Worm (Caenorhabditis elegans) whole organism, young adult: Measurements from ENCODE around the gene B0361.9.

ENCODE experiments used
- B0019.2 ChIP-seq: fragments of 200-800 bp; sonication (Bioruptor generic); conservative IDR thresholded peaks from 2 replicates; pipeline ENCODE4 v1.3.6; 2022; ENCODE audit warnings: missing genetic modification reagents, missing genetic modification characterization, missing compliant biosample characterization
- B0035.1 ChIP-seq: sonication (generic microtip); optimal IDR thresholded peaks from 2 replicates; lab custom pipeline; 2016; ENCODE audit warnings: missing genetic modification characterization, mild to moderate bottlenecking, missing compliant biosample characterization, missing genotype, missing genetic modification reagents
- C17E4.6 ChIP-seq: fragments of 200-800 bp; sonication (Bioruptor generic); IDR thresholded peaks from 2 replicates; pipeline ENCODE4 v1.3.6; 2022; ENCODE audit warnings: missing genetic modification reagents, missing genetic modification characterization, missing compliant biosample characterization
- akir-1 ChIP-seq: fragments of 200-800 bp; sonication (Bioruptor generic); optimal IDR thresholded peaks from 2 replicates; lab custom pipeline; 2018; ENCODE audit warnings: mild to moderate bottlenecking, missing genetic modification characterization, moderate library complexity, missing compliant biosample characterization
- aptf-3 ChIP-seq: fragments of 200-800 bp; sonication (Bioruptor generic); IDR thresholded peaks from 2 replicates; pipeline ENCODE4 v1.3.6; 2022; ENCODE audit warnings: missing genetic modification characterization, missing compliant biosample characterization
- athp-1 ChIP-seq: sonication (generic microtip); optimal IDR thresholded peaks from 2 replicates; lab custom pipeline; 2017; ENCODE audit warnings: mild to moderate bottlenecking, missing genetic modification characterization, missing compliant biosample characterization
- attf-3 ChIP-seq: fragments of 200-800 bp; sonication (Bioruptor generic); conservative IDR thresholded peaks from 2 replicates; pipeline ENCODE4 v1.3.6; 2022; ENCODE audit warnings: missing genetic modification reagents, missing genetic modification characterization, missing compliant biosample characterization
- attf-5 ChIP-seq: fragments of 200-800 bp; sonication (Bioruptor generic); optimal IDR thresholded peaks from 2 replicates; lab custom pipeline; 2018; ENCODE audit warnings: mild to moderate bottlenecking, missing genetic modification characterization, missing compliant biosample characterization
- attf-6 ChIP-seq: fragments of 200-800 bp; sonication (Bioruptor generic); IDR thresholded peaks from 2 replicates; pipeline ENCODE4 v1.3.6; 2022; ENCODE audit warnings: missing genetic modification reagents, missing genetic modification characterization, missing compliant biosample characterization
- bed-1 ChIP-seq: fragments of 200-800 bp; sonication (Bioruptor generic); IDR thresholded peaks from 2 replicates; pipeline ENCODE4 v1.3.6; 2022; ENCODE audit warnings: missing genetic modification reagents, missing genetic modification characterization, missing compliant biosample characterization
- bed-2 ChIP-seq: fragments of 200-800 bp; sonication (Bioruptor generic); IDR thresholded peaks from 2 replicates; pipeline ENCODE4 v1.3.6; 2022; ENCODE audit warnings: missing genetic modification reagents, missing genetic modification characterization, missing compliant biosample characterization
- cebp-2 ChIP-seq: fragments of 200-800 bp; sonication (Bioruptor generic); IDR thresholded peaks from 2 replicates; pipeline ENCODE4 v1.3.6; 2022; ENCODE audit warnings: missing genetic modification characterization, missing compliant biosample characterization
- ceh-91 ChIP-seq: fragments of 200-800 bp; sonication (Bioruptor generic); IDR thresholded peaks from 2 replicates; pipeline ENCODE4 v1.3.6; 2022; ENCODE audit warnings: missing genetic modification reagents, missing genetic modification characterization, missing compliant biosample characterization
- dpff-1 ChIP-seq: sonication (generic microtip); optimal IDR thresholded peaks from 2 replicates; lab custom pipeline; 2017; ENCODE audit warnings: mild to moderate bottlenecking, missing genetic modification characterization, missing compliant biosample characterization
- egl-18 ChIP-seq: fragments of 200-800 bp; sonication (Bioruptor generic); IDR thresholded peaks from 2 replicates; pipeline ENCODE4 v1.3.6; 2022; ENCODE audit warnings: missing genetic modification reagents, missing genetic modification characterization, missing compliant biosample characterization
- egl-44 ChIP-seq: fragments of 200-800 bp; sonication (Bioruptor generic); IDR thresholded peaks from 2 replicates; pipeline ENCODE4 v1.3.6; 2022; ENCODE audit warnings: missing genetic modification reagents, missing genetic modification characterization, missing compliant biosample characterization
- hlh-12 ChIP-seq: sonication (generic microtip); optimal IDR thresholded peaks from 2 replicates; lab custom pipeline; 2016; ENCODE audit warnings: missing genetic modification characterization, missing compliant biosample characterization
- hmg-1.2 ChIP-seq: fragments of 200-800 bp; sonication (Bioruptor generic); IDR thresholded peaks from 2 replicates; pipeline ENCODE4 v1.3.6; 2022; ENCODE audit warnings: missing genetic modification reagents, missing genetic modification characterization, missing compliant biosample characterization
- hsf-1 ChIP-seq: fragments of 200-800 bp; sonication (Bioruptor generic); IDR thresholded peaks from 2 replicates; pipeline ENCODE4 v1.3.6; 2022; ENCODE audit warnings: missing genetic modification reagents, missing genetic modification characterization, missing compliant biosample characterization
- lag-1 ChIP-seq: fragments of 200-800 bp; sonication (Bioruptor generic); IDR thresholded peaks from 2 replicates; pipeline ENCODE4 v1.3.6; 2022; ENCODE audit warnings: missing genetic modification reagents, missing genetic modification characterization, missing compliant biosample characterization
- mxl-1 ChIP-seq: sonication (generic microtip); optimal IDR thresholded peaks from 2 replicates; lab custom pipeline; 2016; ENCODE audit warnings: missing genetic modification characterization, missing compliant biosample characterization
- nhr-120 ChIP-seq: fragments of 200-800 bp; sonication (Bioruptor generic); IDR thresholded peaks from 2 replicates; pipeline ENCODE4 v1.3.6; 2022; ENCODE audit warnings: missing genetic modification characterization, missing compliant biosample characterization
- nhr-179 ChIP-seq: sonication (generic microtip); optimal IDR thresholded peaks from 2 replicates; lab custom pipeline; 2016; ENCODE audit warnings: mild to moderate bottlenecking, missing genetic modification characterization, missing compliant biosample characterization
- nhr-27 ChIP-seq: fragments of 200-800 bp; sonication (Bioruptor generic); optimal IDR thresholded peaks from 2 replicates; lab custom pipeline; 2018; ENCODE audit warnings: mild to moderate bottlenecking, missing genetic modification characterization, moderate library complexity, missing compliant biosample characterization
- nhr-90 ChIP-seq: sonication (generic microtip); optimal IDR thresholded peaks from 2 replicates; lab custom pipeline; 2016; ENCODE audit warnings: missing genotype, mild to moderate bottlenecking, missing genetic modification characterization, missing compliant biosample characterization
- pbrm-1 ChIP-seq: fragments of 200-800 bp; sonication (Bioruptor generic); IDR thresholded peaks from 2 replicates; pipeline ENCODE4 v1.3.6; 2022; ENCODE audit warnings: missing genetic modification reagents, missing genetic modification characterization, missing compliant biosample characterization
- pha-4 ChIP-seq: fragments of 150-350 bp; sonication (generic microtip); optimal IDR thresholded peaks from 2 replicates; lab custom pipeline; 2014; ENCODE audit warnings: missing biosample characterization, missing genetic modification reagents, missing genetic modification characterization
- rec-8 ChIP-seq, 2 experiments: sonication (generic microtip); optimal IDR thresholded peaks; 2 replicates each; lab custom pipeline; 2016; ENCODE audit warnings: mild to moderate bottlenecking in 2 of 2, missing genetic modification characterization in 2 of 2, missing genetic modification reagents in 2 of 2, missing genotype in 2 of 2, missing biosample characterization in 1 of 2, missing compliant biosample characterization in 1 of 2, moderate library complexity in 1 of 2
- sea-2 ChIP-seq: fragments of 200-800 bp; sonication (Bioruptor generic); IDR thresholded peaks from 2 replicates; pipeline ENCODE4 v1.3.6; 2022; ENCODE audit warnings: missing genetic modification characterization, missing compliant biosample characterization
- tbp1 ChIP-seq: fragments of 200-800 bp; sonication (Bioruptor generic); optimal IDR thresholded peaks from 2 replicates; lab custom pipeline; 2018; ENCODE audit warnings: mild to moderate bottlenecking, missing genetic modification characterization, missing compliant biosample characterization
- tlf-1 ChIP-seq: fragments of 200-800 bp; sonication (Bioruptor generic); optimal IDR thresholded peaks from 2 replicates; lab custom pipeline; 2018; ENCODE audit warnings: mild to moderate bottlenecking, missing genetic modification characterization, missing compliant biosample characterization
- unc-62 ChIP-seq: fragments of 150-350 bp; optimal IDR thresholded peaks from 2 replicates; lab custom pipeline; 2014; ENCODE audit warnings: missing biosample characterization, missing genetic modification reagents, missing genetic modification characterization
- ztf-22 ChIP-seq: fragments of 200-800 bp; sonication (Bioruptor generic); optimal IDR thresholded peaks from 2 replicates; lab custom pipeline; 2018; ENCODE audit warnings: mild to moderate bottlenecking, missing genetic modification characterization, moderate library complexity, missing compliant biosample characterization
- ztf-3 ChIP-seq: fragments of 200-800 bp; sonication (Bioruptor generic); optimal IDR thresholded peaks from 2 replicates; lab custom pipeline; 2018; ENCODE audit warnings: mild to moderate bottlenecking, missing genetic modification characterization, missing compliant biosample characterization

Gene B0361.9

ce11 chrIII:7262592-7262991 is 36.8 kb downstream of the B0361.9 start:
- TF ChIP-seq pbrm-1 (GFP tag; lab: Robert Waterston, UW) = no peak
- TF ChIP-seq C17E4.6 = no peak
- no peak for TF ChIP-seq hmg-1.2
- no peak for TF ChIP-seq aptf-3 (GFP tag; lab: Robert Waterston, UW)
- no peak for TF ChIP-seq bed-2 (GFP tag; lab: Robert Waterston, UW)
- TF ChIP-seq mxl-1 (tag; lab: Kevin White, UChicago) = no peak
- no peak for TF ChIP-seq nhr-90 (tag; lab: Kevin White, UChicago)
- TF ChIP-seq nhr-27 = no peak

- TF ChIP-seq hlh-12 (tag; lab: Kevin White, UChicago) = no peak
- TF ChIP-seq egl-44 (GFP tag; lab: Robert Waterston, UW) = no peak
- no peak for TF ChIP-seq nhr-120
- TF ChIP-seq B0035.1 (tag; lab: Kevin White, UChicago) = no peak
- no peak for TF ChIP-seq B0019.2 (GFP tag; lab: Robert Waterston, UW)
- no peak for TF ChIP-seq unc-62 (GFP tag; lab: Kevin White, UChicago)
- TF ChIP-seq tbp1 = no peak
- no peak for TF ChIP-seq nhr-179 (tag; lab: Kevin White, UChicago)
- TF ChIP-seq attf-3 (GFP tag; lab: Robert Waterston, UW) = no peak
- no peak for TF ChIP-seq ztf-22 (GFP tag; lab: Kevin White, UChicago)
- no peak for TF ChIP-seq rec-8 (tag; optimal IDR thresholded peaks at IDR 0.05; lab: Kevin White, UChicago)
Measured at ce11 chrIII:7258931-7259330, 40.5 kb downstream of the B0361.9 start, which contains the start of gene B0361.4. TSS of gene B0361.4 (plus strand) at chrIII:7258991.

- no peak for TF ChIP-seq ztf-22 (GFP tag; lab: Kevin White, UChicago)
- no peak for TF ChIP-seq dpff-1 (tag; lab: Kevin White, UChicago)
- TF ChIP-seq hsf-1 (GFP tag; lab: Robert Waterston, UW) = no peak
- TF ChIP-seq sea-2 (GFP tag; lab: Robert Waterston, UW) = no peak
- no peak for TF ChIP-seq pha-4 (tag; lab: Kevin White, UChicago)
- no peak for TF ChIP-seq akir-1 (GFP tag; lab: Kevin White, UChicago)
- no peak for TF ChIP-seq bed-1 (GFP tag; lab: Robert Waterston, UW)
- no peak for TF ChIP-seq egl-18 (GFP tag; lab: Robert Waterston, UW)
- no peak for TF ChIP-seq attf-6 (GFP tag; lab: Robert Waterston, UW)
- no peak for TF ChIP-seq lag-1
- no peak for TF ChIP-seq ceh-91 (GFP tag; lab: Robert Waterston, UW)
- no peak for TF ChIP-seq tlf-1 (GFP tag; lab: Kevin White, UChicago)
- TF ChIP-seq cebp-2 (GFP tag; lab: Robert Waterston, UW) = no peak
- no peak for TF ChIP-seq ztf-3 (GFP tag; lab: Kevin White, UChicago)
- no peak for TF ChIP-seq attf-5 (GFP tag; lab: Kevin White, UChicago)
- no peak for TF ChIP-seq athp-1 (tag; lab: Kevin White, UChicago)
Measured at ce11 chrIII:7253669-7254068, 45.8 kb downstream of the B0361.9 start.
